In genomic region chrX:19848342-19848793, dm6 we compare ENCODE assay signal across 1 fruit fly cellular context.
TF ChIP-seq lines count a peak whose summit lies in the region.

No protein-coding gene starts in this region.

TF ChIP-seq in whole organism, embryonic, 481 proteins besides CTCF, POLR2A, EP300 and RAD21 (continued from another document and continues in another):
- peak; percentile 76 for TF ChIP-seq CG8290 (GFP tag; optimal IDR thresholded peaks at IDR 0.05; lab: Kevin White, UChicago)
- peak in 1 of 2 experiments; percentile 88 for TF ChIP-seq CG8290 (tag; optimal IDR thresholded peaks at IDR 0.05; lab: Kevin White, UChicago)
- peak; percentile 76 for TF ChIP-seq HmgD (GFP tag; optimal IDR thresholded peaks at IDR 0.05; lab: Kevin White, UChicago)
- peak; percentile 74 for TF ChIP-seq ems (GFP tag; optimal IDR thresholded peaks at IDR 0.05; lab: Kevin White, UChicago)
- TF ChIP-seq grau (tag; optimal IDR thresholded peaks at IDR 0.05; lab: Kevin White, UChicago) = peak; percentile 65
- TF ChIP-seq p53 (GFP tag; optimal IDR thresholded peaks at IDR 0.05; lab: Kevin White, UChicago) = peak; percentile 63
- peak; percentile 68 for TF ChIP-seq CG13424 (tag; optimal IDR thresholded peaks at IDR 0.05; lab: Kevin White, UChicago)
- peak; percentile 71 for TF ChIP-seq CG1647 (GFP tag; optimal IDR thresholded peaks at IDR 0.05; lab: Kevin White, UChicago)
- TF ChIP-seq PHDP (tag; optimal IDR thresholded peaks at IDR 0.05; lab: Kevin White, UChicago) = peak; percentile 47
- peak; percentile 57; the same call in 1 of the 2 replicates for TF ChIP-seq dati (GFP tag; IDR thresholded peaks at IDR 0.05; lab: Robert Waterston, UW)
- TF ChIP-seq knrl (GFP tag; IDR thresholded peaks at IDR 0.05; lab: Robert Waterston, UW; ENCODE audit: partially characterized antibody) = peak; percentile 50; the same call in 2 of the 3 replicates
- TF ChIP-seq eyg (GFP tag; optimal IDR thresholded peaks at IDR 0.05; lab: Kevin White, UChicago) = peak; percentile 40
- TF ChIP-seq CG12155 (GFP tag; optimal IDR thresholded peaks at IDR 0.05; lab: Kevin White, UChicago) = peak; percentile 46
- TF ChIP-seq lab (GFP tag; optimal IDR thresholded peaks at IDR 0.05; lab: Kevin White, UChicago) = peak; percentile 84
- TF ChIP-seq tx (GFP tag; optimal IDR thresholded peaks at IDR 0.05; lab: Kevin White, UChicago) = peak; percentile 72
- TF ChIP-seq Doc3 (GFP tag; IDR thresholded peaks at IDR 0.05; lab: Robert Waterston, UW; ENCODE audit: partially characterized antibody) = 0 out of 3 replicates have a peak, but pooled peaks have one; percentile 26
- TF ChIP-seq ewg (GFP tag; optimal IDR thresholded peaks at IDR 0.05; lab: Kevin White, UChicago) = peak; percentile 96
- TF ChIP-seq CG16779 (GFP tag; IDR thresholded peaks at IDR 0.05; lab: Robert Waterston, UW) = peak; percentile 33; the same call in 1 of the 2 replicates
- TF ChIP-seq luna (GFP tag; optimal IDR thresholded peaks at IDR 0.05; lab: Kevin White, UChicago) = peak; percentile 51
- peak; percentile 57 for TF ChIP-seq CG18764 (GFP tag; optimal IDR thresholded peaks at IDR 0.05; lab: Kevin White, UChicago)
- peak; percentile 45 for TF ChIP-seq fd3F (GFP tag; optimal IDR thresholded peaks at IDR 0.05; lab: Kevin White, UChicago)
- no peak for TF ChIP-seq gsb-n (tag; optimal IDR thresholded peaks at IDR 0.05; lab: Kevin White, UChicago)
- peak; percentile 79 for TF ChIP-seq HLH54F (GFP tag; optimal IDR thresholded peaks at IDR 0.05; lab: Kevin White, UChicago)
- peak; percentile 48 for TF ChIP-seq CG1832 (GFP tag; optimal IDR thresholded peaks at IDR 0.05; lab: Kevin White, UChicago)
- peak; percentile 76 for TF ChIP-seq CG2120 (GFP tag; optimal IDR thresholded peaks at IDR 0.05; lab: Kevin White, UChicago)
- peak; percentile 69; the same call in 2 of the 3 replicates for TF ChIP-seq Mrtf (GFP tag; IDR thresholded peaks at IDR 0.05; lab: Robert Waterston, UW)
- peak; percentile 23 for TF ChIP-seq CG6854 (GFP tag; optimal IDR thresholded peaks at IDR 0.05; lab: Kevin White, UChicago)
- TF ChIP-seq CG43689 (GFP tag; IDR thresholded peaks at IDR 0.05; lab: Robert Waterston, UW) = peak; percentile 34; the same call in 1 of the 2 replicates
- TF ChIP-seq corto (GFP tag; optimal IDR thresholded peaks at IDR 0.05; lab: Kevin White, UChicago) = no peak
- TF ChIP-seq CG9215 (GFP tag; IDR thresholded peaks at IDR 0.05; lab: Robert Waterston, UW) = peak; percentile 33; the same call in 1 of the 2 replicates
- TF ChIP-seq en (GFP tag; optimal IDR thresholded peaks at IDR 0.05; lab: Kevin White, UChicago) = peak; percentile 52
- peak; percentile 76 for TF ChIP-seq chm (GFP tag; IDR thresholded peaks at IDR 0.05; lab: Robert Waterston, UW)
- TF ChIP-seq Ssrp (tag; optimal IDR thresholded peaks at IDR 0.05; lab: Kevin White, UChicago) = peak; percentile 58
- peak; percentile 59 for TF ChIP-seq Atf-2 (GFP tag; optimal IDR thresholded peaks at IDR 0.05; lab: Kevin White, UChicago)
- peak; percentile 59 for TF ChIP-seq ato (GFP tag; IDR thresholded peaks at IDR 0.05; lab: Robert Waterston, UW; ENCODE audit: partially characterized antibody)
- no peak for TF ChIP-seq Hand (GFP tag; optimal IDR thresholded peaks at IDR 0.05; lab: Kevin White, UChicago)
- peak; percentile 67 for TF ChIP-seq HmgZ (tag; optimal IDR thresholded peaks at IDR 0.05; lab: Kevin White, UChicago)
- TF ChIP-seq Fer2 (tag; optimal IDR thresholded peaks at IDR 0.05; lab: Kevin White, UChicago) = peak; percentile 9
- no peak for TF ChIP-seq usp (GFP tag; optimal IDR thresholded peaks at IDR 0.05; lab: Kevin White, UChicago)
- no peak for TF ChIP-seq Poxn (GFP tag; IDR thresholded peaks at IDR 0.05; lab: Robert Waterston, UW)
- TF ChIP-seq CG2202 (tag; optimal IDR thresholded peaks at IDR 0.05; lab: Kevin White, UChicago) = peak; percentile 3
- peak; percentile 60; the same call in 1 of the 3 replicates for TF ChIP-seq CG11093 (GFP tag; IDR thresholded peaks at IDR 0.05; lab: Robert Waterston, UW)
- TF ChIP-seq CG5245 (GFP tag; optimal IDR thresholded peaks at IDR 0.05; lab: Kevin White, UChicago) = peak; percentile 37
- no peak for TF ChIP-seq exex (tag; optimal IDR thresholded peaks at IDR 0.05; lab: Kevin White, UChicago)
- peak; percentile 74 for TF ChIP-seq ind (GFP tag; optimal IDR thresholded peaks at IDR 0.05; lab: Kevin White, UChicago)
- peak; percentile 57 for TF ChIP-seq CG10654 (GFP tag; optimal IDR thresholded peaks at IDR 0.05; lab: Kevin White, UChicago)
- TF ChIP-seq ttk (GFP tag; IDR thresholded peaks at IDR 0.05; lab: Robert Waterston, UW) = peak; percentile 66
- TF ChIP-seq dan (GFP tag; IDR thresholded peaks at IDR 0.05; lab: Robert Waterston, UW) = no peak
- TF ChIP-seq Max (GFP tag; optimal IDR thresholded peaks at IDR 0.05; lab: Kevin White, UChicago) = peak; percentile 43
- TF ChIP-seq Bteb2 (GFP tag; optimal IDR thresholded peaks at IDR 0.05; lab: Kevin White, UChicago) = peak; percentile 23
- 0 out of 2 replicates have a peak, but pooled peaks have one; percentile 50 for TF ChIP-seq CG42726 (GFP tag; IDR thresholded peaks at IDR 0.05; lab: Robert Waterston, UW; ENCODE audit: partially characterized antibody)
- peak; percentile 42 for TF ChIP-seq Dp (GFP tag; optimal IDR thresholded peaks at IDR 0.05; lab: Kevin White, UChicago)
- peak; percentile 80 for TF ChIP-seq mam (GFP tag; optimal IDR thresholded peaks at IDR 0.05; lab: Kevin White, UChicago)
- peak; percentile 51; the same call in 1 of the 2 replicates for TF ChIP-seq wdn (GFP tag; IDR thresholded peaks at IDR 0.05; lab: Robert Waterston, UW)
- peak; percentile 98 for TF ChIP-seq Ets65A (GFP tag; lab: Kevin White, UChicago)
- peak; percentile 65 for TF ChIP-seq CG7786 (GFP tag; optimal IDR thresholded peaks at IDR 0.05; lab: Kevin White, UChicago)
- TF ChIP-seq crol (GFP tag; IDR thresholded peaks at IDR 0.05; lab: Robert Waterston, UW) = peak; percentile 54
- TF ChIP-seq trh (GFP tag; optimal IDR thresholded peaks at IDR 0.05; lab: Kevin White, UChicago) = peak; percentile 56
- TF ChIP-seq fd64A (GFP tag; optimal IDR thresholded peaks at IDR 0.05; lab: Kevin White, UChicago) = peak; percentile 20
- peak; percentile 4 for TF ChIP-seq CG31388 (GFP tag; optimal IDR thresholded peaks at IDR 0.05; lab: Kevin White, UChicago)
- 0 out of 2 replicates have a peak, but pooled peaks have one; percentile 6 for TF ChIP-seq al (GFP tag; IDR thresholded peaks at IDR 0.05; lab: Robert Waterston, UW)
- peak; percentile 48 for TF ChIP-seq CG13123 (GFP tag; optimal IDR thresholded peaks at IDR 0.05; lab: Kevin White, UChicago)
- peak; percentile 52 for TF ChIP-seq CG6272 (GFP tag; IDR thresholded peaks at IDR 0.05; lab: Robert Waterston, UW)
- peak; percentile 70; the same call in 2 of the 3 replicates for TF ChIP-seq H15 (GFP tag; IDR thresholded peaks at IDR 0.05; lab: Robert Waterston, UW)
- TF ChIP-seq CG8281 (tag; optimal IDR thresholded peaks at IDR 0.05; lab: Kevin White, UChicago) = no peak
- peak; percentile 68 for TF ChIP-seq CG14667 (GFP tag; IDR thresholded peaks at IDR 0.05; lab: Robert Waterston, UW)
- TF ChIP-seq Meics (GFP tag; optimal IDR thresholded peaks at IDR 0.05; lab: Kevin White, UChicago) = peak; percentile 63
- TF ChIP-seq btn (GFP tag; optimal IDR thresholded peaks at IDR 0.05; lab: Kevin White, UChicago) = peak; percentile 57
- TF ChIP-seq kni (GFP tag; optimal IDR thresholded peaks at IDR 0.05; lab: Kevin White, UChicago) = peak; percentile 62
- peak; percentile 63 for TF ChIP-seq gcm2 (GFP tag; optimal IDR thresholded peaks at IDR 0.05; lab: Kevin White, UChicago)
- TF ChIP-seq Hr3 (GFP tag; optimal IDR thresholded peaks at IDR 0.05; lab: Kevin White, UChicago) = peak; percentile 61
- TF ChIP-seq ash1 (GFP tag; optimal IDR thresholded peaks at IDR 0.05; lab: Kevin White, UChicago) = peak; percentile 68
- TF ChIP-seq Lpt (GFP tag; optimal IDR thresholded peaks at IDR 0.05; lab: Kevin White, UChicago) = no peak
- 0 out of 3 replicates have a peak, but pooled peaks have one; percentile 58 for TF ChIP-seq mld (GFP tag; IDR thresholded peaks at IDR 0.05; lab: Robert Waterston, UW; ENCODE audit: partially characterized antibody)
- TF ChIP-seq CG14860 (GFP tag; IDR thresholded peaks at IDR 0.05; lab: Robert Waterston, UW; ENCODE audit: partially characterized antibody) = no peak
- TF ChIP-seq vfl (GFP tag; optimal IDR thresholded peaks at IDR 0.05; lab: Kevin White, UChicago) = peak; percentile 36
- TF ChIP-seq CG4282 (GFP tag; optimal IDR thresholded peaks at IDR 0.05; lab: Kevin White, UChicago) = peak; percentile 51
- peak; percentile 41 for TF ChIP-seq CG7928 (GFP tag; optimal IDR thresholded peaks at IDR 0.05; lab: Kevin White, UChicago)
- TF ChIP-seq CG4404 (GFP tag; IDR thresholded peaks at IDR 0.05; lab: Robert Waterston, UW) = peak; percentile 31
- no peak for TF ChIP-seq CG11560 (tag; IDR thresholded peaks at IDR 0.05; lab: Robert Waterston, UW)
- TF ChIP-seq CG10431 (GFP tag; optimal IDR thresholded peaks at IDR 0.05; lab: Kevin White, UChicago) = no peak
- peak in 1 of 2 experiments; percentile 38 for TF ChIP-seq insv (GFP tag; optimal IDR thresholded peaks at IDR 0.05; lab: Kevin White, UChicago)
- no peak for TF ChIP-seq tll (GFP tag; optimal IDR thresholded peaks at IDR 0.05; lab: Kevin White, UChicago)
- TF ChIP-seq az2 (GFP tag; optimal IDR thresholded peaks at IDR 0.05; lab: Kevin White, UChicago) = peak; percentile 78
- peak; percentile 70 for TF ChIP-seq NFAT (GFP tag; IDR thresholded peaks at IDR 0.05; lab: Robert Waterston, UW)
- peak; percentile 24 for TF ChIP-seq CG6254 (GFP tag; optimal IDR thresholded peaks at IDR 0.05; lab: Kevin White, UChicago)
- peak; percentile 78 for TF ChIP-seq so (GFP tag; IDR thresholded peaks at IDR 0.05; lab: Robert Waterston, UW)
- TF ChIP-seq Mad (GFP tag; optimal IDR thresholded peaks at IDR 0.05; lab: Kevin White, UChicago) = peak; percentile 67
- peak; percentile 45 for TF ChIP-seq Fer3 (tag; optimal IDR thresholded peaks at IDR 0.05; lab: Kevin White, UChicago)
- no peak for TF ChIP-seq CG4328 (GFP tag; optimal IDR thresholded peaks at IDR 0.05; lab: Kevin White, UChicago)
- no peak; the same call in 1 of the 2 replicates for TF ChIP-seq gt (GFP tag; IDR thresholded peaks at IDR 0.05; lab: Robert Waterston, UW)
- peak; percentile 99 for TF ChIP-seq CG5180 (GFP tag; optimal IDR thresholded peaks at IDR 0.05; lab: Kevin White, UChicago)
- peak; percentile 40 for TF ChIP-seq cg (GFP tag; optimal IDR thresholded peaks at IDR 0.05; lab: Kevin White, UChicago)
- 0 out of 2 replicates have a peak, but pooled peaks have one; percentile 49 for TF ChIP-seq sens-2 (GFP tag; IDR thresholded peaks at IDR 0.05; lab: Robert Waterston, UW)
- TF ChIP-seq bcd (GFP tag; optimal IDR thresholded peaks at IDR 0.05; lab: Kevin White, UChicago) = peak; percentile 69
- no peak for TF ChIP-seq cad (GFP tag; optimal IDR thresholded peaks at IDR 0.05; lab: Kevin White, UChicago)
- TF ChIP-seq Ravus (GFP tag; IDR thresholded peaks at IDR 0.05; lab: Robert Waterston, UW) = no peak; the same call in 1 of the 2 replicates
- peak; percentile 58; the same call in 1 of the 2 replicates for TF ChIP-seq sna (GFP tag; IDR thresholded peaks at IDR 0.05; lab: Robert Waterston, UW; ENCODE audit: partially characterized antibody)
- TF ChIP-seq h (optimal IDR thresholded peaks at IDR 0.05; lab: Kevin White, UChicago) = no peak
- peak; percentile 75 for TF ChIP-seq NC2β (GFP tag; optimal IDR thresholded peaks at IDR 0.05; lab: Kevin White, UChicago)
- peak; percentile 71 for TF ChIP-seq Drgx (GFP tag; IDR thresholded peaks at IDR 0.05; lab: Robert Waterston, UW)
- peak; percentile 51 for TF ChIP-seq CG3281 (GFP tag; optimal IDR thresholded peaks at IDR 0.05; lab: Kevin White, UChicago)
- TF ChIP-seq CG33213 (GFP tag; optimal IDR thresholded peaks at IDR 0.05; lab: Kevin White, UChicago) = peak; percentile 76
- TF ChIP-seq crc (GFP tag; optimal IDR thresholded peaks at IDR 0.05; lab: Kevin White, UChicago) = peak; percentile 54
- TF ChIP-seq Usf (GFP tag; optimal IDR thresholded peaks at IDR 0.05; lab: Kevin White, UChicago) = no peak
- TF ChIP-seq Doc2 (GFP tag; IDR thresholded peaks at IDR 0.05; lab: Robert Waterston, UW) = no peak
- no peak for TF ChIP-seq CG7745 (tag; optimal IDR thresholded peaks at IDR 0.05; lab: Kevin White, UChicago)
- 0 out of 2 replicates have a peak, but pooled peaks have one; percentile 58 for TF ChIP-seq peb (GFP tag; IDR thresholded peaks at IDR 0.05; lab: Robert Waterston, UW)
- peak; percentile 11 for TF ChIP-seq emc (GFP tag; optimal IDR thresholded peaks at IDR 0.05; lab: Kevin White, UChicago)
- TF ChIP-seq CG32772 (GFP tag; IDR thresholded peaks at IDR 0.05; lab: Robert Waterston, UW) = peak; percentile 58
- no peak for TF ChIP-seq Asciz (GFP tag; optimal IDR thresholded peaks at IDR 0.05; lab: Kevin White, UChicago)
- TF ChIP-seq onecut (GFP tag; IDR thresholded peaks at IDR 0.05; lab: Robert Waterston, UW) = no peak; the same call in none of the 2 replicates
- peak; percentile 25; the same call in 1 of the 2 replicates for TF ChIP-seq ara (GFP tag; IDR thresholded peaks at IDR 0.05; lab: Robert Waterston, UW)
- TF ChIP-seq CG4424 (GFP tag; optimal IDR thresholded peaks at IDR 0.05; lab: Kevin White, UChicago) = peak; percentile 65
- TF ChIP-seq Hmx (GFP tag; optimal IDR thresholded peaks at IDR 0.05; lab: Kevin White, UChicago) = no peak
- peak; percentile 72 for TF ChIP-seq zen2 (GFP tag; IDR thresholded peaks at IDR 0.05; lab: Robert Waterston, UW; ENCODE audit: partially characterized antibody)
- TF ChIP-seq jing (GFP tag; optimal IDR thresholded peaks at IDR 0.05; lab: Kevin White, UChicago) = no peak
- TF ChIP-seq vvl (GFP tag; IDR thresholded peaks at IDR 0.05; lab: Robert Waterston, UW) = peak; percentile 87
- TF ChIP-seq Deaf1 (tag; optimal IDR thresholded peaks at IDR 0.05; lab: Kevin White, UChicago) = peak; percentile 95
- TF ChIP-seq zen (tag; optimal IDR thresholded peaks at IDR 0.05; lab: Kevin White, UChicago) = peak; percentile 61
- peak; percentile 82 for TF ChIP-seq CG3847 (GFP tag; IDR thresholded peaks at IDR 0.05; lab: Robert Waterston, UW)
- peak; percentile 2 for TF ChIP-seq tap (tag; optimal IDR thresholded peaks at IDR 0.05; lab: Kevin White, UChicago)
- peak; percentile 30 for TF ChIP-seq CrebB (tag; optimal IDR thresholded peaks at IDR 0.05; lab: Kevin White, UChicago)
- TF ChIP-seq lov (optimal IDR thresholded peaks at IDR 0.05; lab: Kevin White, UChicago) = no peak
- TF ChIP-seq lov (GFP tag; IDR thresholded peaks at IDR 0.05; lab: Robert Waterston, UW) = peak; percentile 82
- peak; percentile 32 for TF ChIP-seq sima (GFP tag; optimal IDR thresholded peaks at IDR 0.05; lab: Kevin White, UChicago)
- peak; percentile 72 for TF ChIP-seq seq (GFP tag; IDR thresholded peaks at IDR 0.05; lab: Robert Waterston, UW)
- peak; percentile 65 for TF ChIP-seq Hmr (GFP tag; optimal IDR thresholded peaks at IDR 0.05; lab: Kevin White, UChicago)
